Fruit fly (Drosophila melanogaster): ENCODE results near the gene Meltrin.

The Meltrin gene

dm6 chr3R:14708948-14709385, 11.9 kb upstream of the Meltrin start:
- TF ChIP-seq Ets97D (GFP tag; optimal IDR thresholded peaks at IDR 0.05) (no peak), mam (GFP tag; optimal IDR thresholded peaks at IDR 0.05) (no peak), CG14667 (GFP tag; IDR thresholded peaks at IDR 0.05) (no peak), jumu (GFP tag; optimal IDR thresholded peaks at IDR 0.05) (no peak), Camta (GFP tag; optimal IDR thresholded peaks at IDR 0.05) (no peak), CG1529 (GFP tag; optimal IDR thresholded peaks at IDR 0.05) (no peak), CG3838 (GFP tag; optimal IDR thresholded peaks at IDR 0.05) (no peak), CG10979 (tag; optimal IDR thresholded peaks at IDR 0.05) (no peak), CG13287 (GFP tag; IDR thresholded peaks at IDR 0.05; ENCODE audit: partially characterized antibody) (no peak), chif (GFP tag; optimal IDR thresholded peaks at IDR 0.05) (no peak), HLH54F (GFP tag; optimal IDR thresholded peaks at IDR 0.05) (no peak), H15 (GFP tag; IDR thresholded peaks at IDR 0.05) (no peak), dpn (GFP tag; optimal IDR thresholded peaks at IDR 0.05) (no peak), CG8359 (GFP tag; optimal IDR thresholded peaks at IDR 0.05; ENCODE audit: borderline replicate concordance) (no peak), mirr (GFP tag; optimal IDR thresholded peaks at IDR 0.05) (peak; percentile 89), CG5953 (GFP tag; IDR thresholded peaks at IDR 0.05) (no peak), hkb (optimal IDR thresholded peaks at IDR 0.05) (no peak), hkb (GFP tag; IDR thresholded peaks at IDR 0.05) (0 out of 2 replicates have a peak, but pooled peaks have one; percentile 25), jing (GFP tag; optimal IDR thresholded peaks at IDR 0.05) (no peak), CG17359 (tag; optimal IDR thresholded peaks at IDR 0.05) (peak; percentile 2), Meics (GFP tag; optimal IDR thresholded peaks at IDR 0.05) (no peak), pb (GFP tag; optimal IDR thresholded peaks at IDR 0.05) (no peak), CG4282 (GFP tag; optimal IDR thresholded peaks at IDR 0.05) (no peak), Dref (GFP tag; IDR thresholded peaks at IDR 0.05) (no peak), Dll (GFP tag; IDR thresholded peaks at IDR 0.05; ENCODE audit: partially characterized antibody) (no peak), NC2β (GFP tag; optimal IDR thresholded peaks at IDR 0.05) (no peak), Myb (GFP tag; optimal IDR thresholded peaks at IDR 0.05) (no peak), CG12071 (GFP tag; optimal IDR thresholded peaks at IDR 0.05) (peak; percentile 25), gsb-n (tag; optimal IDR thresholded peaks at IDR 0.05) (no peak), lilli (GFP tag; optimal IDR thresholded peaks at IDR 0.05) (no peak), nom (GFP tag; optimal IDR thresholded peaks at IDR 0.05) (no peak), CG9876 (GFP tag; optimal IDR thresholded peaks at IDR 0.05) (no peak), CG9932 (GFP tag; IDR thresholded peaks at IDR 0.05) (no peak), Blimp-1 (GFP tag; optimal IDR thresholded peaks at IDR 0.05) (no peak), CG6683 (GFP tag; optimal IDR thresholded peaks at IDR 0.05) (peak; percentile 36), ken (GFP tag; IDR thresholded peaks at IDR 0.05) (no peak), ssp (GFP tag; IDR thresholded peaks at IDR 0.05) (no peak), sd (tag; optimal IDR thresholded peaks at IDR 0.05) (peak; percentile 85), CG12391 (tag; optimal IDR thresholded peaks at IDR 0.05) (no peak), CG10209 (GFP tag; optimal IDR thresholded peaks at IDR 0.05) (no peak), h (optimal IDR thresholded peaks at IDR 0.05) (no peak), CG10267 (tag; optimal IDR thresholded peaks at IDR 0.05) (no peak), wek (GFP tag; optimal IDR thresholded peaks at IDR 0.05) (peak; percentile 33), TFAM (GFP tag; optimal IDR thresholded peaks at IDR 0.05) (no peak), Hey (tag; optimal IDR thresholded peaks at IDR 0.05) (no peak), CG18011 (GFP tag; optimal IDR thresholded peaks at IDR 0.05) (no peak), CG15269 (tag; optimal IDR thresholded peaks at IDR 0.05) (peak; percentile 10), pros (GFP tag; optimal IDR thresholded peaks at IDR 0.05) (no peak), CG17385 (GFP tag; optimal IDR thresholded peaks at IDR 0.05) (no peak), Bdp1 (GFP tag; optimal IDR thresholded peaks at IDR 0.05) (no peak), Opbp (GFP tag; IDR thresholded peaks at IDR 0.05; ENCODE audit: partially characterized antibody) (no peak), CG15696 (tag; optimal IDR thresholded peaks at IDR 0.05) (no peak)

Data from whole organism, embryonic.